Fruit fly (Drosophila melanogaster) whole organism, embryonic: ENCODE data around the gene Sil1.
A peak's percentile ranks its signal among the peaks of the same experiment; 100 is the strongest.

Experiments
- ATbp ChIP-seq: fragments of 200-800 bp; sonication (Bioruptor generic); optimal IDR thresholded peaks from 2 replicates; lab custom pipeline; 2017; ENCODE audit warnings: missing biosample characterization, mild to moderate bottlenecking, missing genetic modification characterization, missing genetic modification reagents
- Blimp-1 ChIP-seq: fragments of 200-800 bp; sonication (Bioruptor generic); optimal IDR thresholded peaks from 3 replicates; lab custom pipeline; 2018; ENCODE audit warnings: missing biosample characterization, missing genetic modification characterization, mild to moderate bottlenecking, moderate library complexity, missing genetic modification reagents
- CG10979 ChIP-seq: fragments of 200-800 bp; sonication (Bioruptor generic); optimal IDR thresholded peaks from 2 replicates; lab custom pipeline; 2018; ENCODE audit warnings: missing biosample characterization, mild to moderate bottlenecking, missing genetic modification characterization, moderate library complexity
- CG11560 ChIP-seq: fragments of 200-800 bp; sonication (Bioruptor generic); IDR thresholded peaks from 3 replicates; pipeline ENCODE4 v1.3.6; 2022; ENCODE audit warnings: missing biosample characterization, missing genetic modification characterization
- CG12219 ChIP-seq: fragments of 200-800 bp; sonication (Bioruptor generic); optimal IDR thresholded peaks from 3 replicates; lab custom pipeline; 2018; ENCODE audit warnings: missing biosample characterization, mild to moderate bottlenecking, missing genetic modification characterization
- CG14014 ChIP-seq: fragments of 200-800 bp; sonication (Bioruptor generic); IDR thresholded peaks from 2 replicates; pipeline ENCODE4 v1.3.6; 2022; ENCODE audit warnings: missing biosample characterization, missing genetic modification characterization
- CG1529 ChIP-seq: fragments of 200-800 bp; sonication (Bioruptor generic); optimal IDR thresholded peaks from 3 replicates; lab custom pipeline; 2018; ENCODE audit warnings: missing biosample characterization, missing genetic modification characterization
- CG17568 ChIP-seq: fragments of 200-800 bp; sonication (Bioruptor generic); optimal IDR thresholded peaks from 2 replicates; lab custom pipeline; 2018; ENCODE audit warnings: missing biosample characterization, mild to moderate bottlenecking, missing genetic modification characterization, moderate library complexity
- CG18619 ChIP-seq: fragments of 200-800 bp; sonication (Bioruptor generic); optimal IDR thresholded peaks from 3 replicates; lab custom pipeline; 2017; ENCODE audit warnings: missing biosample characterization, mild to moderate bottlenecking, missing genetic modification characterization
- CG2116 ChIP-seq: fragments of 200-800 bp; sonication (Bioruptor generic); optimal IDR thresholded peaks from 3 replicates; lab custom pipeline; 2018; ENCODE audit warnings: missing biosample characterization, mild to moderate bottlenecking, missing genetic modification characterization
- CG2129 ChIP-seq: fragments of 200-800 bp; sonication (Bioruptor generic); IDR thresholded peaks from 2 replicates; pipeline ENCODE4 v1.3.6; 2022; ENCODE audit warnings: missing biosample characterization, missing genetic modification characterization; ENCODE audit not compliant: partially characterized antibody
- CG30020 ChIP-seq: fragments of 200-800 bp; optimal IDR thresholded peaks from 2 replicates; lab custom pipeline; 2019; ENCODE audit warnings: missing biosample characterization, mild to moderate bottlenecking, missing genetic modification characterization, moderate library complexity
- CG3407 ChIP-seq: fragments of 200-800 bp; sonication (Bioruptor generic); optimal IDR thresholded peaks from 2 replicates; lab custom pipeline; 2018; ENCODE audit warnings: missing biosample characterization, mild to moderate bottlenecking, missing genetic modification characterization
- CG3726 ChIP-seq: fragments of 200-800 bp; sonication (Bioruptor generic); IDR thresholded peaks from 3 replicates; pipeline ENCODE4, ENCODE4 v1.3.6; 2022; ENCODE audit warnings: missing biosample characterization, missing genetic modification characterization
- CG4328 ChIP-seq: fragments of 200-800 bp; sonication (Bioruptor generic); optimal IDR thresholded peaks from 3 replicates; lab custom pipeline; 2017; ENCODE audit warnings: missing biosample characterization, missing genetic modification reagents, missing genetic modification characterization
- CG4730 ChIP-seq: fragments of 200-800 bp; sonication (Bioruptor generic); IDR thresholded peaks from 2 replicates; pipeline ENCODE4 v1.3.6; 2022; ENCODE audit warnings: missing biosample characterization, missing genetic modification characterization
- CG6791 ChIP-seq: fragments of 200-800 bp; sonication (Bioruptor generic); IDR thresholded peaks from 3 replicates; pipeline ENCODE4 v1.3.6; 2022; ENCODE audit warnings: missing biosample characterization, missing genetic modification characterization; ENCODE audit not compliant: partially characterized antibody
- CG7963 ChIP-seq: fragments of 200-800 bp; sonication (Bioruptor generic); IDR thresholded peaks from 3 replicates; pipeline ENCODE4 v1.3.6; 2022; ENCODE audit warnings: missing biosample characterization, missing genetic modification characterization; ENCODE audit not compliant: partially characterized antibody
- CG8765 ChIP-seq: fragments of 200-800 bp; sonication (Bioruptor generic); IDR thresholded peaks from 2 replicates; pipeline ENCODE4 v1.3.6; 2022; ENCODE audit warnings: missing biosample characterization, missing genetic modification characterization
- CG9215 ChIP-seq: fragments of 200-800 bp; sonication (Bioruptor generic); IDR thresholded peaks from 2 replicates; pipeline ENCODE4 v1.3.6; 2022; ENCODE audit warnings: missing biosample characterization, missing genetic modification characterization
- Chrac-16 ChIP-seq: fragments of 200-800 bp; sonication (Bioruptor generic); optimal IDR thresholded peaks from 3 replicates; lab custom pipeline; 2016; ENCODE audit warnings: missing biosample characterization, missing genetic modification characterization
- Dek ChIP-seq: fragments of 200-800 bp; sonication (Bioruptor generic); optimal IDR thresholded peaks from 3 replicates; lab custom pipeline; 2019; ENCODE audit warnings: missing biosample characterization, mild to moderate bottlenecking, missing genetic modification characterization, moderate library complexity
- GATAe ChIP-seq: fragments of 200-800 bp; sonication (Bioruptor generic); conservative IDR thresholded peaks from 2 replicates; pipeline ENCODE4 v1.3.6; 2022; ENCODE audit warnings: missing biosample characterization, missing genetic modification characterization
- Gug ChIP-seq: fragments of 200-800 bp; sonication (Bioruptor generic); IDR thresholded peaks from 4 replicates; pipeline ENCODE4 v1.3.6; 2022; ENCODE audit warnings: missing biosample characterization, missing genetic modification characterization
- HLH54F ChIP-seq: fragments of 200-800 bp; sonication (Bioruptor generic); optimal IDR thresholded peaks from 3 replicates; lab custom pipeline; 2016; ENCODE audit warnings: missing biosample characterization, missing genetic modification characterization
- Hmx ChIP-seq: fragments of 200-800 bp; sonication (Bioruptor generic); optimal IDR thresholded peaks from 2 replicates; lab custom pipeline; 2016; ENCODE audit warnings: missing biosample characterization, missing genetic modification characterization
- Nf-YB ChIP-seq: fragments of 200-800 bp; sonication (Bioruptor generic); optimal IDR thresholded peaks from 3 replicates; lab custom pipeline; 2019; ENCODE audit warnings: missing biosample characterization, mild to moderate bottlenecking, missing genetic modification characterization, moderate library complexity
- Ravus ChIP-seq: fragments of 200-800 bp; sonication (Bioruptor generic); IDR thresholded peaks from 2 replicates; pipeline ENCODE4 v1.3.6; 2022; ENCODE audit warnings: missing biosample characterization, missing genetic modification characterization
- amos ChIP-seq: fragments of 200-800 bp; sonication (Bioruptor generic); IDR thresholded peaks from 2 replicates; pipeline ENCODE4 v1.3.6; 2022; ENCODE audit warnings: missing biosample characterization, missing genetic modification characterization; ENCODE audit not compliant: partially characterized antibody
- ase ChIP-seq: fragments of 200-800 bp; sonication (Bioruptor generic); IDR thresholded peaks from 3 replicates; pipeline ENCODE4 v1.3.6; 2022; ENCODE audit warnings: missing biosample characterization, missing genetic modification characterization
- bigmax ChIP-seq: fragments of 200-800 bp; sonication (Bioruptor generic); optimal IDR thresholded peaks from 2 replicates; lab custom pipeline; 2018; ENCODE audit warnings: missing biosample characterization, mild to moderate bottlenecking, missing genetic modification characterization
- chif ChIP-seq, 2 experiments: fragments of 200-800 bp; sonication (Bioruptor generic); optimal IDR thresholded peaks; 3 replicates each; lab custom pipeline; 2016; ENCODE audit warnings: missing biosample characterization in 2 of 2, missing genetic modification characterization in 2 of 2
- corto ChIP-seq: fragments of 200-800 bp; sonication (Bioruptor generic); optimal IDR thresholded peaks from 2 replicates; lab custom pipeline; 2016; ENCODE audit warnings: missing biosample characterization, mild to moderate bottlenecking, missing genetic modification characterization, moderate library complexity
- crol ChIP-seq: fragments of 200-800 bp; sonication (Bioruptor generic); IDR thresholded peaks from 2 replicates; pipeline ENCODE4 v1.3.6; 2022; ENCODE audit warnings: missing biosample characterization, missing genetic modification characterization
- danr ChIP-seq: fragments of 200-800 bp; sonication (Bioruptor generic); IDR thresholded peaks from 2 replicates; pipeline ENCODE4 v1.3.6; 2022; ENCODE audit warnings: missing biosample characterization, missing genetic modification characterization
- dati ChIP-seq: fragments of 200-800 bp; sonication (Bioruptor generic); IDR thresholded peaks from 2 replicates; pipeline ENCODE4 v1.3.6; 2022; ENCODE audit warnings: missing biosample characterization, missing genetic modification characterization
- eve ChIP-seq, 2 experiments: fragments of >200 bp; optimal IDR thresholded peaks; 2 replicates each; lab custom pipeline; 2017; ENCODE audit warnings: missing biosample characterization in 2 of 2, missing genetic modification characterization in 2 of 2
- exex ChIP-seq: fragments of 200-800 bp; sonication (Bioruptor generic); optimal IDR thresholded peaks from 4 replicates; lab custom pipeline; 2018; ENCODE audit warnings: missing biosample characterization, mild to moderate bottlenecking, missing genetic modification characterization, moderate library complexity
- lbe ChIP-seq: fragments of 200-800 bp; sonication (Bioruptor generic); optimal IDR thresholded peaks from 2 replicates; lab custom pipeline; 2016; ENCODE audit warnings: missing biosample characterization, mild to moderate bottlenecking, missing genetic modification characterization
- nau ChIP-seq: fragments of 200-800 bp; sonication (Bioruptor generic); optimal IDR thresholded peaks from 3 replicates; lab custom pipeline; 2017; ENCODE audit warnings: missing biosample characterization, mild to moderate bottlenecking, missing genetic modification characterization, missing genetic modification reagents
- org-1 ChIP-seq: fragments of 200-800 bp; sonication (Bioruptor generic); optimal IDR thresholded peaks from 2 replicates; lab custom pipeline; 2017; ENCODE audit warnings: missing biosample characterization, missing genetic modification characterization
- shn ChIP-seq: fragments of 200-800 bp; sonication (Bioruptor generic); optimal IDR thresholded peaks from 3 replicates; lab custom pipeline; 2016; ENCODE audit warnings: missing biosample characterization, missing genetic modification characterization
- tgo ChIP-seq: fragments of 200-800 bp; sonication (Bioruptor generic); IDR thresholded peaks from 3 replicates; pipeline ENCODE4 v1.3.6; 2022; ENCODE audit warnings: missing biosample characterization, missing genetic modification characterization
- tin ChIP-seq: fragments of 200-800 bp; sonication (Bioruptor generic); optimal IDR thresholded peaks from 3 replicates; lab custom pipeline; 2016; ENCODE audit warnings: missing biosample characterization, missing genetic modification characterization
- trh ChIP-seq: fragments of 200-800 bp; sonication (Bioruptor generic); optimal IDR thresholded peaks from 2 replicates; lab custom pipeline; 2016; ENCODE audit warnings: missing biosample characterization, missing genetic modification characterization
- z ChIP-seq: fragments of 200-800 bp; sonication (Bioruptor generic); IDR thresholded peaks from 3 replicates; pipeline ENCODE4 v1.3.6; 2022; ENCODE audit warnings: missing biosample characterization, missing genetic modification characterization
- zfh1 ChIP-seq: fragments of 200-800 bp; sonication (Bioruptor generic); IDR thresholded peaks from 3 replicates; pipeline ENCODE4 v1.3.6; 2022; ENCODE audit warnings: missing biosample characterization, missing genetic modification characterization

The Sil1 gene

DNA sequence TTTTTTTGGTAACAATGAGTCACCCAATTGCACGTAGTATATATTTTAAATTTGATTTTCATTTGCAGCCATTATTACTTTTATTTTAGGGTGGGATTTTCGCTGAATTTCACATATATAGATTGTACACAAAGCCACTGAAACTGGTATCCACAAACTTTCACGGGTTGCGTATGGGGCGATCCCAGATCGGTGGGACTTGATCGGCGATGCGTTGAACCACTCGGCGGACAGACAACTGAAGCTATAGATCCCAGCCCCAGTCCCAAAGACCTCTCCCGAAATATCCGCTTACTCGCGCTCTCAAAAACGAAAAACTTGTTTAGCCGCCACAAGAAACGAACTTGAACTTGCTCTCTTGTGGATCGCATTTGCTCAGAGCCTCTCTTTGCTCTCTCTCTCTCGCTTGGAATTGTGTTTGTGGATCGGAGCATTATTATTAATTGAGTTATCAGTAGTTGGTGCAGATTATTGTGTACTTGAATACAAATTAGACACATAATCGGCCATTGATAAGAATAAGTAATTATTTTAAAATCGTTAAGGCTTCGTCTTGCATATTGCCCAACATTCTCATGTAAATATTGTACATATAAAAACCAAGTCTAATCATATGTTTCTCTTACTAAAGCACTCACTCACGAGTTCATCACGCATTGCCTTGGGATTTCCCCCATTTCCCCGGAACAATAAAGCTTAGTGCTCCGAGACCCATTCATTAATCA is 27.1 kb downstream of the Sil1 start, which contains the start of gene Cad96Ca (continued):
- no peak for TF ChIP-seq CG10979
- TF ChIP-seq CG17568: peak; percentile 4

dm6 chr3R:25207405-25208003 is 27.8 kb downstream of the Sil1 start:
- peak; percentile 68 for TF ChIP-seq Chrac-16 (GFP tag; lab: Kevin White, UChicago)
- no peak for TF ChIP-seq z (GFP tag; lab: Robert Waterston, UW)
- peak; percentile 63 for TF ChIP-seq Nf-YB (GFP tag; lab: Kevin White, UChicago)
- 0 out of 2 replicates have a peak, but pooled peaks have one; percentile 6 for TF ChIP-seq crol
- TF ChIP-seq chif (GFP tag; optimal IDR thresholded peaks at IDR 0.05; lab: Kevin White, UChicago): peak in 1 of 2 experiments; percentile 56
- peak; percentile 63; the same call in 1 of the 2 replicates for TF ChIP-seq CG14014 (GFP tag; lab: Robert Waterston, UW)
- TF ChIP-seq nau (GFP tag; lab: Kevin White, UChicago): peak; percentile 62
- peak; percentile 78 for TF ChIP-seq Blimp-1 (GFP tag; lab: Kevin White, UChicago)
- no peak for TF ChIP-seq CG11560 (tag; lab: Robert Waterston, UW)
- no peak for TF ChIP-seq GATAe (GFP tag; lab: Robert Waterston, UW)
- TF ChIP-seq corto (GFP tag; lab: Kevin White, UChicago): no peak
- peak in 1 of 2 experiments; percentile 85 for TF ChIP-seq eve (GFP tag; optimal IDR thresholded peaks at IDR 0.05; lab: Kevin White, UChicago)
- 0 out of 3 replicates have a peak, but pooled peaks have one; percentile 61 for TF ChIP-seq CG3726 (GFP tag; lab: Robert Waterston, UW)
- TF ChIP-seq CG1529: peak; percentile 64
- no peak for TF ChIP-seq shn (GFP tag; lab: Kevin White, UChicago)
- TF ChIP-seq CG3407 (GFP tag; lab: Kevin White, UChicago): peak; percentile 63
- peak; percentile 61 for TF ChIP-seq ase (GFP tag; lab: Robert Waterston, UW)
- TF ChIP-seq CG7963 (GFP tag; lab: Robert Waterston, UW): no peak
- no peak for TF ChIP-seq Hmx (GFP tag; lab: Kevin White, UChicago)
- peak; percentile 68 for TF ChIP-seq CG12219
- peak; percentile 78 for TF ChIP-seq ATbp (GFP tag; lab: Kevin White, UChicago)
- no peak for TF ChIP-seq CG6791 (GFP tag; lab: Robert Waterston, UW)
- TF ChIP-seq lbe (GFP tag; lab: Kevin White, UChicago): peak; percentile 7
- no peak for TF ChIP-seq dati (GFP tag; lab: Robert Waterston, UW)
- TF ChIP-seq CG2116: peak; percentile 11
- no peak for TF ChIP-seq CG8765 (GFP tag; lab: Robert Waterston, UW)
- peak; percentile 75 for TF ChIP-seq CG18619 (GFP tag; lab: Kevin White, UChicago)
- TF ChIP-seq CG4328 (GFP tag; lab: Kevin White, UChicago): peak; percentile 56
- TF ChIP-seq exex: peak; percentile 8
- TF ChIP-seq bigmax (GFP tag; lab: Kevin White, UChicago): no peak
- peak; percentile 64 for TF ChIP-seq Dek (tag; lab: Kevin White, UChicago)
- peak; percentile 39 for TF ChIP-seq HLH54F (GFP tag; lab: Kevin White, UChicago)
- TF ChIP-seq CG4730 (GFP tag; lab: Robert Waterston, UW): peak; percentile 32; the same call in 1 of the 2 replicates
- TF ChIP-seq Ravus: no peak; the same call in 1 of the 2 replicates
- peak; percentile 75 for TF ChIP-seq zfh1 (GFP tag; lab: Robert Waterston, UW)
- no peak for TF ChIP-seq amos (GFP tag; lab: Robert Waterston, UW)
- TF ChIP-seq trh (GFP tag; lab: Kevin White, UChicago): peak; percentile 10
- peak; percentile 35; the same call in 1 of the 4 replicates for TF ChIP-seq Gug (GFP tag; lab: Robert Waterston, UW)
- peak; percentile 53 for TF ChIP-seq org-1 (GFP tag; lab: Kevin White, UChicago)
- TF ChIP-seq danr (GFP tag; lab: Robert Waterston, UW): peak; percentile 79
- no peak for TF ChIP-seq CG30020 (tag; lab: Kevin White, UChicago)
- TF ChIP-seq CG2129 (GFP tag; lab: Robert Waterston, UW): no peak
- peak; percentile 79 for TF ChIP-seq tgo (GFP tag; lab: Robert Waterston, UW)
- peak; percentile 65 for TF ChIP-seq tin
- TF ChIP-seq CG9215 (GFP tag; lab: Robert Waterston, UW): no peak
